Fruit fly (Drosophila melanogaster) whole organism, wandering third instar larva: ENCODE results near the gene CG16986.

Experiments
- Abd-B ChIP-seq: fragments of >200 bp; optimal IDR thresholded peaks from 2 replicates; lab custom pipeline; 2017; ENCODE audit warnings: missing biosample characterization, missing genetic modification characterization
- CG32264 ChIP-seq: fragments of 200-800 bp; sonication (Bioruptor generic); optimal IDR thresholded peaks from 2 replicates; lab custom pipeline; 2016; ENCODE audit warnings: missing biosample characterization, missing genetic modification characterization
- CG9705 ChIP-seq: fragments of 200-800 bp; sonication (Bioruptor generic); optimal IDR thresholded peaks from 2 replicates; lab custom pipeline; 2018; ENCODE audit warnings: missing biosample characterization, mild to moderate bottlenecking, missing genetic modification characterization
- Dfd ChIP-seq: fragments of >200 bp; optimal IDR thresholded peaks from 2 replicates; lab custom pipeline; 2017; ENCODE audit warnings: missing biosample characterization, missing genetic modification characterization
- Dif ChIP-seq: fragments of 200-275, 200-300 bp; sonication (Bioruptor generic); optimal IDR thresholded peaks from 2 replicates; lab custom pipeline; 2018; ENCODE audit warnings: missing biosample characterization, missing genetic modification characterization; ENCODE audit not compliant: partially characterized antibody
- GATAd ChIP-seq: sonication (Bioruptor generic); optimal IDR thresholded peaks from 2 replicates; lab custom pipeline; 2016; ENCODE audit warnings: missing biosample characterization, missing genetic modification characterization
- HLH106 ChIP-seq: fragments of 200-800 bp; optimal IDR thresholded peaks from 3 replicates; lab custom pipeline; 2019; ENCODE audit warnings: missing biosample characterization, mild to moderate bottlenecking, missing genetic modification characterization, moderate library complexity
- Hnf4 ChIP-seq: fragments of 200-800 bp; sonication (Bioruptor generic); optimal IDR thresholded peaks from 2 replicates; lab custom pipeline; 2016; ENCODE audit warnings: missing biosample characterization, mild to moderate bottlenecking, missing genetic modification characterization
- Hr83 ChIP-seq: fragments of 200-300 bp; sonication (Bioruptor generic); optimal IDR thresholded peaks from 2 replicates; lab custom pipeline; 2016; ENCODE audit warnings: missing biosample characterization, mild to moderate bottlenecking, missing genetic modification characterization, moderate library complexity; ENCODE audit not compliant: poor library complexity, severe bottlenecking
- Jra ChIP-seq: sonication (Bioruptor generic); optimal IDR thresholded peaks from 2 replicates; lab custom pipeline; 2016; ENCODE audit warnings: missing biosample characterization, missing genetic modification characterization
- Mio ChIP-seq: sonication (Bioruptor generic); optimal IDR thresholded peaks from 2 replicates; lab custom pipeline; 2016; ENCODE audit warnings: missing biosample characterization, missing genetic modification characterization
- Myc ChIP-seq: fragments of >200 bp; optimal IDR thresholded peaks from 2 replicates; lab custom pipeline; 2017
- N ChIP-seq: fragments of >200 bp; optimal IDR thresholded peaks from 2 replicates; lab custom pipeline; 2018; ENCODE audit warnings: missing biosample characterization, missing external identifiers, missing genetic modification characterization
- OdsH ChIP-seq: fragments of 200-800 bp; sonication (Bioruptor generic); optimal IDR thresholded peaks from 2 replicates; lab custom pipeline; 2016; ENCODE audit warnings: missing biosample characterization, mild to moderate bottlenecking, missing genetic modification characterization
- Rel ChIP-seq, 2 experiments: fragments of 200-800 bp; sonication (Bioruptor generic) in 1 of 2; optimal IDR thresholded peaks; 2 replicates in 1 of 2; 3 replicates in 1 of 2; lab custom pipeline; 2016 to 2019; ENCODE audit warnings: mild to moderate bottlenecking in 2 of 2, missing biosample characterization in 2 of 2, missing genetic modification characterization in 2 of 2, moderate library complexity in 1 of 2
- Sp1 ChIP-seq: fragments of 200-800 bp; sonication (Bioruptor generic); optimal IDR thresholded peaks from 3 replicates; lab custom pipeline; 2019; ENCODE audit warnings: missing biosample characterization, mild to moderate bottlenecking, missing genetic modification characterization, moderate library complexity
- Vsx2 ChIP-seq: fragments of 200-300, 225-300 bp; sonication (Bioruptor generic); optimal IDR thresholded peaks from 2 replicates; lab custom pipeline; 2018; ENCODE audit warnings: missing biosample characterization, missing genetic modification characterization; ENCODE audit not compliant: partially characterized antibody
- br ChIP-seq: fragments of 200-800 bp; sonication (Bioruptor generic); optimal IDR thresholded peaks from 2 replicates; lab custom pipeline; 2016; ENCODE audit warnings: missing biosample characterization, missing genetic modification characterization
- brk ChIP-seq: fragments of 200-800 bp; sonication (Bioruptor generic); optimal IDR thresholded peaks from 2 replicates; lab custom pipeline; 2016; ENCODE audit warnings: missing biosample characterization, mild to moderate bottlenecking, missing genetic modification characterization
- dmrt93B ChIP-seq: fragments of 200-800 bp; sonication (Bioruptor generic); optimal IDR thresholded peaks from 2 replicates; lab custom pipeline; 2018; ENCODE audit warnings: missing biosample characterization, mild to moderate bottlenecking, missing genetic modification characterization
- dsf ChIP-seq: sonication (Bioruptor generic); optimal IDR thresholded peaks from 2 replicates; lab custom pipeline; 2016; ENCODE audit warnings: missing biosample characterization, missing genetic modification characterization, borderline replicate concordance
- ey ChIP-seq: fragments of 200-800 bp; sonication (Bioruptor generic); optimal IDR thresholded peaks from 2 replicates; lab custom pipeline; 2016; ENCODE audit warnings: missing biosample characterization, missing genetic modification characterization
- foxo ChIP-seq, 2 experiments: fragments of 200-800 bp; sonication (Bioruptor generic); optimal IDR thresholded peaks; 2 replicates in 1 of 2; 3 replicates in 1 of 2; lab custom pipeline; 2016 to 2017; ENCODE audit warnings: missing biosample characterization in 2 of 2, missing genetic modification characterization in 2 of 2
- fru ChIP-seq: fragments of 200-800 bp; sonication (Bioruptor generic); optimal IDR thresholded peaks from 3 replicates; lab custom pipeline; 2016; ENCODE audit warnings: missing biosample characterization, mild to moderate bottlenecking, missing genetic modification characterization
- h ChIP-seq: fragments of 200-800 bp; sonication (Bioruptor generic); optimal IDR thresholded peaks from 3 replicates; lab custom pipeline; 2016; ENCODE audit warnings: missing biosample characterization, mild to moderate bottlenecking, missing genetic modification characterization
- jim ChIP-seq: fragments of 175-275, 200-325 bp; sonication (Bioruptor generic); optimal IDR thresholded peaks from 2 replicates; lab custom pipeline; 2016; ENCODE audit warnings: missing biosample characterization, mild to moderate bottlenecking, missing genetic modification characterization
- pan ChIP-seq: fragments of >200 bp; optimal IDR thresholded peaks from 2 replicates; lab custom pipeline; 2017
- psq ChIP-seq: fragments of 200-800 bp; sonication (Bioruptor generic); optimal IDR thresholded peaks from 3 replicates; lab custom pipeline; 2017; ENCODE audit warnings: missing biosample characterization, mild to moderate bottlenecking, missing genetic modification characterization, moderate library complexity
- rgr ChIP-seq: fragments of 200-800 bp; sonication (Bioruptor generic); optimal IDR thresholded peaks from 3 replicates; lab custom pipeline; 2016; ENCODE audit warnings: missing biosample characterization, mild to moderate bottlenecking, missing genetic modification characterization
- sage ChIP-seq: fragments of 200-800 bp; sonication (Bioruptor generic); optimal IDR thresholded peaks from 2 replicates; lab custom pipeline; 2016; ENCODE audit warnings: missing biosample characterization, mild to moderate bottlenecking, missing genetic modification characterization
- sv ChIP-seq: fragments of 200-800 bp; sonication (Bioruptor generic); optimal IDR thresholded peaks from 3 replicates; lab custom pipeline; 2016; ENCODE audit warnings: missing biosample characterization, missing genetic modification characterization
- tai ChIP-seq: sonication (Bioruptor generic); optimal IDR thresholded peaks from 2 replicates; lab custom pipeline; 2016; ENCODE audit warnings: missing biosample characterization, missing genetic modification characterization
- usp ChIP-seq: fragments of >200 bp; optimal IDR thresholded peaks from 2 replicates; lab custom pipeline; 2017; ENCODE audit warnings: missing biosample characterization, missing genetic modification characterization
- woc ChIP-seq: sonication (Bioruptor generic); optimal IDR thresholded peaks from 2 replicates; lab custom pipeline; 2016; ENCODE audit warnings: missing biosample characterization, mild to moderate bottlenecking, missing genetic modification characterization

CG16986 gene

DNA sequence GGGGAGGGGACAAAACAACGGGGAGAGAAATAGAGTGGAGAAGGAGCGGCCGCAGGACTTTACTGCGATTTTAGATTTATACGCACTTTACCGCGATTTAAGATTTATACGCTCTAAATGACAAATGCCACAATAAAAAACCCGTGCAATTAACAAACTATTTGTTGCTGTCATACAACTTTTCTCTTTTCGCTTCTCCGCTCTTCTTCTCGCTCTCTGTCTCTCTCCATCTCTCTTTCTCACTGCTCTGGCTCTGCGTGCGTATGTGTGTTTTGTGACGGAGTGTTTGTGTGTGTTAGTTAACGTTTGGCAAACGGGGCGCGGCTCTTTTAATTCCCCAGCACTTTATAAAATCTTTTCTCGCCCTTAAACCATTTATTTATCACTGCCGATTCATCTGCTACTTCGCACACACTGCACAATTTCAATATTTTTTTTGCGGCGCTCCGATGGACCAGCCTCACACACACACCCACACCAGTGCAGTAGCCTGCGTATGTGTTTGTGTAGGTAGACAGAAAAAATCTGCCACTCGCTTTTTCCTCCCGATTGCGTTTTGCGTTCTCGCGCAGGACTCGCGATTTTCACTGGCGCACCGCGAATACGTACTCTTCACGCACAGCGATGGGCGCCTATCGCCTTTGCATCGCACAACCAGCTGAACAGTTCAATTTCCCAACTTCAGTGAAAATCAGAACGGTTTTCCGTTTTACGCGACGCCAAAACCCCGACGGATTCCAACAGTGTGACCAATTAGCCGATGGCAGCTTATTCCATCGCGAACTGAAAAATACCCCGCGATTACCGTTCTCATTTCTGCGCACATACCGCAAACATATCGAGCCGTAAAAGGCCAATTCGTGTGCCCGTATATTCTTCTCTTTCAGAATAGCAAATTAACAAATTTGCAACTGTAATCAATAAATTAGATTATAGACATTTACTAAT lies 14.1 kb upstream of the CG16986 start, which contains the start of gene msn (continued):
- TF ChIP-seq Vsx2 = no peak
- no peak for TF ChIP-seq OdsH
- no peak for TF ChIP-seq br (GFP tag; lab: Kevin White, UChicago)
- peak; percentile 71 for TF ChIP-seq N (GFP tag; lab: Kevin White, UChicago)
- TF ChIP-seq dmrt93B (GFP tag; lab: Kevin White, UChicago) = no peak
- TF ChIP-seq Dfd (GFP tag; lab: Kevin White, UChicago) = no peak
- TF ChIP-seq psq (GFP tag; lab: Kevin White, UChicago) = peak; percentile 59
- no peak for TF ChIP-seq sage (GFP tag; lab: Kevin White, UChicago)
- no peak for TF ChIP-seq Rel (GFP tag; optimal IDR thresholded peaks at IDR 0.05; lab: Kevin White, UChicago)
- peak; percentile 91 for TF ChIP-seq Rel (tag; optimal IDR thresholded peaks at IDR 0.05; lab: Kevin White, UChicago)
- TF ChIP-seq usp = no peak

- TF ChIP-seq dmrt93B (GFP tag; lab: Kevin White, UChicago) (peak; percentile 85), Myc (lab: Kevin White, UChicago) (peak; percentile 29), foxo (GFP tag; optimal IDR thresholded peaks at IDR 0.05; lab: Kevin White, UChicago) (peak in 1 of 2 experiments; percentile 63), rgr (GFP tag; lab: Kevin White, UChicago) (peak; percentile 82), OdsH (peak; percentile 40), N (GFP tag; lab: Kevin White, UChicago) (peak; percentile 28), fru (GFP tag; lab: Kevin White, UChicago) (peak; percentile 49), brk (GFP tag; lab: Kevin White, UChicago) (peak; percentile 32), sv (GFP tag; lab: Kevin White, UChicago) (peak; percentile 65), Mio (peak; percentile 33), Sp1 (peak; percentile 85), usp (no peak), sage (GFP tag; lab: Kevin White, UChicago) (peak; percentile 46), Abd-B (GFP tag; lab: Kevin White, UChicago) (no peak), Hr83 (peak; percentile 95), h (GFP tag; lab: Kevin White, UChicago) (peak; percentile 55), Dif (no peak), woc (GFP tag; lab: Kevin White, UChicago) (peak; percentile 60), Vsx2 (no peak), HLH106 (tag; lab: Kevin White, UChicago) (peak; percentile 71), psq (GFP tag; lab: Kevin White, UChicago) (peak; percentile 55), Jra (GFP tag; lab: Kevin White, UChicago) (peak; percentile 22), Hnf4 (GFP tag; lab: Kevin White, UChicago) (peak; percentile 51), br (GFP tag; lab: Kevin White, UChicago) (peak; percentile 53), CG9705 (peak; percentile 84), ey (peak; percentile 28), Rel (GFP tag; optimal IDR thresholded peaks at IDR 0.05; lab: Kevin White, UChicago) (no peak), Rel (tag; optimal IDR thresholded peaks at IDR 0.05; lab: Kevin White, UChicago) (peak; percentile 41), pan (no peak), dsf (GFP tag; lab: Kevin White, UChicago) (peak; percentile 13), GATAd (GFP tag; lab: Kevin White, UChicago) (no peak)
Measured at dm6 chr3L:2586804-2587561, 13.1 kb upstream of the CG16986 start, which contains the start of gene RpL8. Gene RpL8 (plus strand): TSS chr3L:2587456.

DNA sequence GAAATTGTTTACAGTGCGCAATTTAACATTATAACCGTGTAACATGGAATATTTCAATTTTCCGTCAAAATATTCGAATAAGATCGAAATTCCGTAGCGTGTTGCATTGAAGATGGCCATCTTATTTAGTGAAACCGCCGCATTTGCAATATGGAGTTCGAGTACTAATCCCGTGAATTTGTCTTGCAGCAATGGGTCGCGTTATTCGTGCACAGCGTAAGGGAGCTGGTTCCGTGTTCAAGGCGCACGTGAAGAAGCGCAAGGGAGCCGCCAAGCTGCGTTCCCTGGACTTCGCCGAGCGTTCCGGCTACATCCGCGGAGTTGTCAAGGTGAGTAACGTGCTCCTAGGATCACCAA lies 12.6 kb upstream of the CG16986 start:
- no peak for TF ChIP-seq tai (GFP tag; lab: Kevin White, UChicago)

DNA sequence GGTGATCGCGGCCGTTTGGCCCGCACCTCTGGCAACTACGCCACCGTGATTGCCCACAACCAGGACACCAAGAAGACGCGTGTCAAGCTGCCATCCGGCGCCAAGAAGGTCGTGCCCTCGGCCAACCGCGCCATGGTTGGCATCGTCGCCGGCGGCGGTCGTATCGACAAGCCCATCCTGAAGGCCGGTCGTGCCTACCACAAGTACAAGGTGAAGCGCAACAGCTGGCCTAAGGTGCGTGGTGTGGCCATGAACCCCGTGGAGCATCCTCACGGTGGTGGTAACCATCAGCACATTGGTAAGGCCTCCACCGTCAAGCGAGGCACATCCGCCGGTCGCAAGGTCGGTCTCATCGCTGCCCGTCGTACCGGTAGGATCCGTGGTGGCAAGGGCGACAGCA lies 11.8 kb upstream of the CG16986 start:
- TF ChIP-seq Hnf4 (GFP tag; lab: Kevin White, UChicago) (no peak), Mio (no peak), Myc (lab: Kevin White, UChicago) (no peak), sv (GFP tag; lab: Kevin White, UChicago) (no peak), jim (no peak), CG32264 (no peak), dsf (GFP tag; lab: Kevin White, UChicago) (no peak), br (GFP tag; lab: Kevin White, UChicago) (no peak)
